Worm (Caenorhabditis elegans): ENCODE measurements around the gene phf-5.
A peak's percentile ranks its signal among the peaks of the same experiment; 100 is the strongest.

phf-5 gene

ce11 chrIII:2343273-2343672 lies at the start of gene phf-5:
phf-5 (plus strand) TSS chrIII:2343573.
- no peak for TF ChIP-seq B0310.2 (tag; optimal IDR thresholded peaks at IDR 0.05)
- TF ChIP-seq tbx-11 (GFP tag; IDR thresholded peaks at IDR 0.05) = no peak
- no peak for TF ChIP-seq aly-1 (tag; optimal IDR thresholded peaks at IDR 0.05)
- TF ChIP-seq tbx-37 (GFP tag; conservative IDR thresholded peaks at IDR 0.05) = no peak
- TF ChIP-seq flt-1 (GFP tag; IDR thresholded peaks at IDR 0.05) = no peak
- TF ChIP-seq F13C5.2 (tag; optimal IDR thresholded peaks at IDR 0.05) = no peak
- TF ChIP-seq hmg-4 (GFP tag; optimal IDR thresholded peaks at IDR 0.05) = no peak
- no peak for TF ChIP-seq hnd-1 (tag; optimal IDR thresholded peaks at IDR 0.05)
- no peak for TF ChIP-seq hmbx-1 (tag; optimal IDR thresholded peaks at IDR 0.05)
- TF ChIP-seq ama-1 (optimal IDR thresholded peaks at IDR 0.05) = no peak
- TF ChIP-seq ets-7 (tag; optimal IDR thresholded peaks at IDR 0.05) = no peak
- no peak for TF ChIP-seq ceh-36 (tag; optimal IDR thresholded peaks at IDR 0.05)
- no peak for TF ChIP-seq sea-1 (GFP tag; conservative IDR thresholded peaks at IDR 0.05)
- no peak for TF ChIP-seq pes-1 (GFP tag; IDR thresholded peaks at IDR 0.05)
- no peak for TF ChIP-seq tra-4 (tag; optimal IDR thresholded peaks at IDR 0.05)

- no peak for TF ChIP-seq F13C5.2 (tag; optimal IDR thresholded peaks at IDR 0.05)
- TF ChIP-seq tbx-11 (GFP tag; IDR thresholded peaks at IDR 0.05) = no peak
- TF ChIP-seq ama-1 (optimal IDR thresholded peaks at IDR 0.05) = no peak
Observed at ce11 chrIII:2294736-2295135, 48.6 kb upstream of the phf-5 start.

ce11 chrIII:2304149-2304548 lies 39.2 kb upstream of the phf-5 start:
- TF ChIP-seq sea-1 (GFP tag; conservative IDR thresholded peaks at IDR 0.05) = no peak

- no peak for TF ChIP-seq tbx-11 (GFP tag; IDR thresholded peaks at IDR 0.05)
- TF ChIP-seq hmbx-1 (tag; optimal IDR thresholded peaks at IDR 0.05) = no peak
- TF ChIP-seq hmg-4 (GFP tag; optimal IDR thresholded peaks at IDR 0.05) = peak; percentile 69
- TF ChIP-seq aly-1 (tag; optimal IDR thresholded peaks at IDR 0.05) = peak; percentile 54
Observed at ce11 chrIII:2304867-2305266, 38.5 kb upstream of the phf-5 start, which contains the start of gene Y54F10BM.9. Y54F10BM.9 (minus strand) TSS chrIII:2304927.

- TF ChIP-seq ama-1 (optimal IDR thresholded peaks at IDR 0.05) (no peak), hmbx-1 (tag; optimal IDR thresholded peaks at IDR 0.05) (no peak), aly-1 (tag; optimal IDR thresholded peaks at IDR 0.05) (no peak), B0310.2 (tag; optimal IDR thresholded peaks at IDR 0.05) (no peak), ceh-36 (tag; optimal IDR thresholded peaks at IDR 0.05) (no peak), pes-1 (GFP tag; IDR thresholded peaks at IDR 0.05) (no peak), hmg-4 (GFP tag; optimal IDR thresholded peaks at IDR 0.05) (no peak), tra-4 (tag; optimal IDR thresholded peaks at IDR 0.05) (no peak), ets-7 (tag; optimal IDR thresholded peaks at IDR 0.05) (no peak)
Observed at ce11 chrIII:2308026-2308425, 35.3 kb upstream of the phf-5 start, which contains the start of the genes fbxa-1 and Y54F10BM.20. fbxa-1 (minus strand) TSS chrIII:2308126. Y54F10BM.20 (plus strand) TSS chrIII:2308256.

ce11 chrIII:2310996-2311395 lies 32.4 kb upstream of the phf-5 start:
- TF ChIP-seq ets-7 (tag; optimal IDR thresholded peaks at IDR 0.05) (no peak), hmg-4 (GFP tag; optimal IDR thresholded peaks at IDR 0.05) (no peak), tbx-11 (GFP tag; IDR thresholded peaks at IDR 0.05) (no peak), scrt-1 (GFP tag; IDR thresholded peaks at IDR 0.05) (no peak), sea-1 (GFP tag; conservative IDR thresholded peaks at IDR 0.05) (no peak), B0310.2 (tag; optimal IDR thresholded peaks at IDR 0.05) (no peak), tbx-37 (GFP tag; conservative IDR thresholded peaks at IDR 0.05) (no peak), flt-1 (GFP tag; IDR thresholded peaks at IDR 0.05) (no peak), ama-1 (optimal IDR thresholded peaks at IDR 0.05) (no peak), ceh-36 (tag; optimal IDR thresholded peaks at IDR 0.05) (no peak)

- TF ChIP-seq sea-1 (GFP tag; conservative IDR thresholded peaks at IDR 0.05) (no peak), B0310.2 (tag; optimal IDR thresholded peaks at IDR 0.05) (no peak), aly-1 (tag; optimal IDR thresholded peaks at IDR 0.05) (no peak), F13C5.2 (tag; optimal IDR thresholded peaks at IDR 0.05) (no peak), flt-1 (GFP tag; IDR thresholded peaks at IDR 0.05) (no peak), ceh-36 (tag; optimal IDR thresholded peaks at IDR 0.05) (no peak), tra-4 (tag; optimal IDR thresholded peaks at IDR 0.05) (no peak), ets-7 (tag; optimal IDR thresholded peaks at IDR 0.05) (no peak), hmg-4 (GFP tag; optimal IDR thresholded peaks at IDR 0.05) (no peak), tbx-11 (GFP tag; IDR thresholded peaks at IDR 0.05) (no peak), ama-1 (optimal IDR thresholded peaks at IDR 0.05) (no peak), hmbx-1 (tag; optimal IDR thresholded peaks at IDR 0.05) (no peak), pes-1 (GFP tag; IDR thresholded peaks at IDR 0.05) (no peak), scrt-1 (GFP tag; IDR thresholded peaks at IDR 0.05) (no peak), hnd-1 (tag; optimal IDR thresholded peaks at IDR 0.05) (no peak), ceh-13 (GFP tag; optimal IDR thresholded peaks at IDR 0.05) (no peak), tbx-37 (GFP tag; conservative IDR thresholded peaks at IDR 0.05) (no peak)
Observed at ce11 chrIII:2313985-2314494, 29.3 kb upstream of the phf-5 start, which contains the start of the genes fbxa-66 and iffb-1. fbxa-66 (minus strand) TSS chrIII:2314035. iffb-1 (plus strand) TSS chrIII:2314436.

ce11 chrIII:2314678-2315077 lies 28.7 kb upstream of the phf-5 start:
- TF ChIP-seq aly-1 (tag; optimal IDR thresholded peaks at IDR 0.05) (peak; percentile 24), tbx-11 (GFP tag; IDR thresholded peaks at IDR 0.05) (no peak), pes-1 (GFP tag; IDR thresholded peaks at IDR 0.05) (no peak), scrt-1 (GFP tag; IDR thresholded peaks at IDR 0.05) (no peak), ceh-36 (tag; optimal IDR thresholded peaks at IDR 0.05) (no peak), hnd-1 (tag; optimal IDR thresholded peaks at IDR 0.05) (peak; percentile 4)

ce11 chrIII:2316439-2316838 lies 26.9 kb upstream of the phf-5 start:
- TF ChIP-seq tra-4 (tag; optimal IDR thresholded peaks at IDR 0.05) = no peak
- no peak for TF ChIP-seq sea-1 (GFP tag; conservative IDR thresholded peaks at IDR 0.05)
- no peak for TF ChIP-seq tbx-11 (GFP tag; IDR thresholded peaks at IDR 0.05)
- TF ChIP-seq pes-1 (GFP tag; IDR thresholded peaks at IDR 0.05) = no peak
- no peak for TF ChIP-seq ceh-36 (tag; optimal IDR thresholded peaks at IDR 0.05)
- TF ChIP-seq hmbx-1 (tag; optimal IDR thresholded peaks at IDR 0.05) = no peak
- TF ChIP-seq F13C5.2 (tag; optimal IDR thresholded peaks at IDR 0.05) = no peak
- TF ChIP-seq aly-1 (tag; optimal IDR thresholded peaks at IDR 0.05) = no peak
- no peak for TF ChIP-seq scrt-1 (GFP tag; IDR thresholded peaks at IDR 0.05)
- no peak for TF ChIP-seq flt-1 (GFP tag; IDR thresholded peaks at IDR 0.05)
- no peak for TF ChIP-seq tbx-37 (GFP tag; conservative IDR thresholded peaks at IDR 0.05)
- no peak for TF ChIP-seq ceh-13 (GFP tag; optimal IDR thresholded peaks at IDR 0.05)
- TF ChIP-seq hmg-4 (GFP tag; optimal IDR thresholded peaks at IDR 0.05) = no peak

All from whole organism, early embryonic.